Fruit fly (Drosophila melanogaster) whole organism, embryonic: ENCODE measurements around the gene FBXO11.
A peak's percentile ranks its signal among the peaks of the same experiment; 100 is the strongest.

Source experiments
- ATbp ChIP-seq: fragments of 200-800 bp; sonication (Bioruptor generic); optimal IDR thresholded peaks from 2 replicates; lab custom pipeline; 2017; ENCODE audit warnings: missing biosample characterization, mild to moderate bottlenecking, missing genetic modification characterization, missing genetic modification reagents
- B-H2 ChIP-seq: fragments of 200-800 bp; sonication (Bioruptor generic); optimal IDR thresholded peaks from 2 replicates; lab custom pipeline; 2018; ENCODE audit warnings: missing biosample characterization, mild to moderate bottlenecking, missing genetic modification characterization
- CG11247 ChIP-seq: fragments of 200-800 bp; sonication (Bioruptor generic); IDR thresholded peaks from 2 replicates; pipeline ENCODE4 v1.3.6; 2022; ENCODE audit warnings: missing biosample characterization, missing genetic modification characterization
- CG11456 ChIP-seq: fragments of 200-800 bp; sonication (Bioruptor generic); IDR thresholded peaks from 3 replicates; pipeline ENCODE4 v1.3.6; 2022; ENCODE audit warnings: missing biosample characterization, missing genetic modification characterization
- CG12299 ChIP-seq: fragments of 200-800 bp; sonication (Bioruptor generic); optimal IDR thresholded peaks from 2 replicates; lab custom pipeline; 2018; ENCODE audit warnings: missing biosample characterization, mild to moderate bottlenecking, missing genetic modification characterization
- CG13894 ChIP-seq: fragments of 200-800 bp; sonication (Bioruptor generic); optimal IDR thresholded peaks from 3 replicates; lab custom pipeline; 2018; ENCODE audit warnings: missing biosample characterization, mild to moderate bottlenecking, missing genetic modification characterization, moderate library complexity
- CG15073 ChIP-seq: fragments of 200-800 bp; sonication (Bioruptor generic); optimal IDR thresholded peaks from 2 replicates; lab custom pipeline; 2016; ENCODE audit warnings: missing biosample characterization, missing genetic modification characterization
- CG15514 ChIP-seq: fragments of 200-800 bp; sonication (Bioruptor generic); optimal IDR thresholded peaks from 3 replicates; lab custom pipeline; 2017; ENCODE audit warnings: missing biosample characterization, missing genetic modification characterization, mild to moderate bottlenecking, moderate library complexity, missing genetic modification reagents
- CG18599 ChIP-seq: fragments of 200-800 bp; sonication (Bioruptor generic); optimal IDR thresholded peaks from 3 replicates; lab custom pipeline; 2017; ENCODE audit warnings: missing biosample characterization, missing genetic modification characterization, mild to moderate bottlenecking, moderate library complexity, missing genetic modification reagents
- CG32772 ChIP-seq: fragments of 200-800 bp; sonication (Bioruptor generic); IDR thresholded peaks from 2 replicates; pipeline ENCODE4 v1.3.6; 2022; ENCODE audit warnings: missing biosample characterization, missing genetic modification characterization
- CG43689 ChIP-seq: fragments of 200-800 bp; sonication (Bioruptor generic); IDR thresholded peaks from 2 replicates; pipeline ENCODE4 v1.3.6; 2022; ENCODE audit warnings: missing biosample characterization, missing genetic modification characterization
- CG6654 ChIP-seq: fragments of 200-800 bp; sonication (Bioruptor generic); optimal IDR thresholded peaks from 2 replicates; lab custom pipeline; 2017; ENCODE audit warnings: missing biosample characterization, mild to moderate bottlenecking, missing genetic modification characterization
- CG6689 ChIP-seq: fragments of 200-800 bp; sonication (Bioruptor generic); IDR thresholded peaks from 2 replicates; pipeline ENCODE4 v1.3.6; 2022; ENCODE audit warnings: missing biosample characterization, missing genetic modification characterization
- CG8359 ChIP-seq: fragments of 200-800 bp; sonication (Bioruptor generic); optimal IDR thresholded peaks from 2 replicates; lab custom pipeline; 2017; ENCODE audit warnings: missing biosample characterization, mild to moderate bottlenecking, missing genetic modification characterization, borderline replicate concordance
- CG9932 ChIP-seq: fragments of 200-800 bp; sonication (Bioruptor generic); IDR thresholded peaks from 2 replicates; pipeline ENCODE4 v1.3.6; 2022; ENCODE audit warnings: missing biosample characterization, missing genetic modification characterization
- D ChIP-seq, 2 experiments: fragments of 200-800 bp in 1 of 2; fragments of >200 bp in 1 of 2; sonication (Bioruptor generic) in 1 of 2; optimal IDR thresholded peaks; 2 replicates in 1 of 2; 3 replicates in 1 of 2; lab custom pipeline; 2017; ENCODE audit warnings: mild to moderate bottlenecking in 1 of 2, missing biosample characterization in 1 of 2, missing genetic modification characterization in 1 of 2, missing genetic modification reagents in 1 of 2
- Dip3 ChIP-seq: fragments of 200-800 bp; sonication (Bioruptor generic); optimal IDR thresholded peaks from 3 replicates; lab custom pipeline; 2016; ENCODE audit warnings: missing biosample characterization, missing genetic modification characterization
- Fer3 ChIP-seq: fragments of 200-800 bp; sonication (Bioruptor generic); optimal IDR thresholded peaks from 2 replicates; lab custom pipeline; 2018; ENCODE audit warnings: missing biosample characterization, mild to moderate bottlenecking, missing genetic modification characterization, moderate library complexity
- Mes4 ChIP-seq: fragments of 200-800 bp; sonication (Bioruptor generic); optimal IDR thresholded peaks from 2 replicates; lab custom pipeline; 2016; ENCODE audit warnings: missing biosample characterization, missing genetic modification characterization
- Mrtf ChIP-seq: fragments of 200-800 bp; sonication (Bioruptor generic); IDR thresholded peaks from 3 replicates; pipeline ENCODE4 v1.3.6; 2022; ENCODE audit warnings: missing biosample characterization, missing genetic modification characterization
- Nf-YB ChIP-seq: fragments of 200-800 bp; sonication (Bioruptor generic); optimal IDR thresholded peaks from 3 replicates; lab custom pipeline; 2019; ENCODE audit warnings: missing biosample characterization, mild to moderate bottlenecking, missing genetic modification characterization, moderate library complexity
- Poxn ChIP-seq: fragments of 200-800 bp; sonication (Bioruptor generic); IDR thresholded peaks from 2 replicates; pipeline ENCODE4 v1.3.6; 2022; ENCODE audit warnings: missing biosample characterization, missing genetic modification characterization
- Scr ChIP-seq: fragments of 200-800 bp; sonication (Bioruptor generic); IDR thresholded peaks from 2 replicates; pipeline ENCODE4 v1.3.6; 2022; ENCODE audit warnings: missing biosample characterization, missing genetic modification characterization; ENCODE audit not compliant: partially characterized antibody
- Sox100B ChIP-seq: fragments of 200-800 bp; sonication (Bioruptor generic); optimal IDR thresholded peaks from 3 replicates; lab custom pipeline; 2018; ENCODE audit warnings: missing biosample characterization, mild to moderate bottlenecking, missing genetic modification characterization
- ato ChIP-seq: fragments of 200-800 bp; sonication (Bioruptor generic); IDR thresholded peaks from 2 replicates; pipeline ENCODE4 v1.3.6; 2022; ENCODE audit warnings: missing biosample characterization, missing genetic modification characterization; ENCODE audit not compliant: partially characterized antibody
- cato ChIP-seq: fragments of 200-800 bp; sonication (Bioruptor generic); optimal IDR thresholded peaks from 2 replicates; lab custom pipeline; 2016; ENCODE audit warnings: missing biosample characterization, missing genetic modification characterization, borderline replicate concordance
- caup ChIP-seq: fragments of 200-800 bp; sonication (Bioruptor generic); optimal IDR thresholded peaks from 3 replicates; lab custom pipeline; 2017; ENCODE audit warnings: missing biosample characterization, mild to moderate bottlenecking, missing genetic modification characterization, moderate library complexity; ENCODE audit not compliant: severe bottlenecking
- dan ChIP-seq: fragments of 200-800 bp; sonication (Bioruptor generic); IDR thresholded peaks from 2 replicates; pipeline ENCODE4 v1.3.6; 2022; ENCODE audit warnings: missing biosample characterization, missing genetic modification characterization
- ems ChIP-seq: fragments of 200-800 bp; sonication (Bioruptor generic); optimal IDR thresholded peaks from 3 replicates; lab custom pipeline; 2016; ENCODE audit warnings: missing biosample characterization, missing genetic modification characterization
- ewg ChIP-seq: fragments of 200-800 bp; sonication (Bioruptor generic); optimal IDR thresholded peaks from 3 replicates; lab custom pipeline; 2017; ENCODE audit warnings: mild to moderate bottlenecking, missing biosample characterization, missing genetic modification reagents, missing genetic modification characterization
- fd96Cb ChIP-seq: fragments of 200-800 bp; sonication (Bioruptor generic); optimal IDR thresholded peaks from 2 replicates; lab custom pipeline; 2018; ENCODE audit warnings: missing biosample characterization, mild to moderate bottlenecking, missing genetic modification characterization, moderate library complexity
- gce ChIP-seq: fragments of 200-800 bp; sonication (Bioruptor generic); IDR thresholded peaks from 3 replicates; pipeline ENCODE4 v1.3.6; 2022; ENCODE audit warnings: missing biosample characterization, missing genetic modification characterization
- kah ChIP-seq: fragments of 200-800 bp; sonication (Bioruptor generic); optimal IDR thresholded peaks from 2 replicates; lab custom pipeline; 2018; ENCODE audit warnings: missing biosample characterization, mild to moderate bottlenecking, missing genetic modification characterization
- mam ChIP-seq: fragments of 200-800 bp; sonication (Bioruptor generic); optimal IDR thresholded peaks from 3 replicates; lab custom pipeline; 2016; ENCODE audit warnings: missing biosample characterization, missing genetic modification characterization
- nerfin-2 ChIP-seq: fragments of 200-800 bp; sonication (Bioruptor generic); IDR thresholded peaks from 2 replicates; pipeline ENCODE4 v1.3.6; 2022; ENCODE audit warnings: missing biosample characterization, missing genetic modification characterization; ENCODE audit not compliant: partially characterized antibody
- odd ChIP-seq: fragments of 200-800 bp; sonication (Bioruptor generic); optimal IDR thresholded peaks from 2 replicates; lab custom pipeline; 2017; ENCODE audit warnings: missing biosample characterization, mild to moderate bottlenecking, missing genetic modification characterization
- phol ChIP-seq: fragments of 200-800 bp; sonication (Bioruptor generic); optimal IDR thresholded peaks from 3 replicates; lab custom pipeline; 2018; ENCODE audit warnings: missing biosample characterization, mild to moderate bottlenecking, missing genetic modification characterization, moderate library complexity
- tgo ChIP-seq: fragments of 200-800 bp; sonication (Bioruptor generic); IDR thresholded peaks from 3 replicates; pipeline ENCODE4 v1.3.6; 2022; ENCODE audit warnings: missing biosample characterization, missing genetic modification characterization
- tio ChIP-seq: fragments of 200-800 bp; sonication (Bioruptor generic); optimal IDR thresholded peaks from 2 replicates; lab custom pipeline; 2017; ENCODE audit warnings: missing biosample characterization, missing genetic modification characterization, inconsistent platforms
- trem ChIP-seq: fragments of 200-800 bp; optimal IDR thresholded peaks from 3 replicates; lab custom pipeline; 2019; ENCODE audit warnings: missing biosample characterization, mild to moderate bottlenecking, missing genetic modification characterization, moderate library complexity
- vnd ChIP-seq: fragments of 200-800 bp; sonication (Bioruptor generic); IDR thresholded peaks from 3 replicates; pipeline ENCODE4 v1.3.6; 2022; ENCODE audit warnings: missing biosample characterization, missing genetic modification characterization; ENCODE audit not compliant: partially characterized antibody
- zen ChIP-seq: fragments of 200-800 bp; sonication (Bioruptor generic); optimal IDR thresholded peaks from 3 replicates; lab custom pipeline; 2018; ENCODE audit warnings: missing biosample characterization, mild to moderate bottlenecking, missing genetic modification characterization, moderate library complexity
- zfh2 ChIP-seq: fragments of 200-800 bp; sonication (Bioruptor generic); optimal IDR thresholded peaks from 2 replicates; lab custom pipeline; 2016; ENCODE audit warnings: missing biosample characterization, missing genetic modification characterization

Gene FBXO11

DNA sequence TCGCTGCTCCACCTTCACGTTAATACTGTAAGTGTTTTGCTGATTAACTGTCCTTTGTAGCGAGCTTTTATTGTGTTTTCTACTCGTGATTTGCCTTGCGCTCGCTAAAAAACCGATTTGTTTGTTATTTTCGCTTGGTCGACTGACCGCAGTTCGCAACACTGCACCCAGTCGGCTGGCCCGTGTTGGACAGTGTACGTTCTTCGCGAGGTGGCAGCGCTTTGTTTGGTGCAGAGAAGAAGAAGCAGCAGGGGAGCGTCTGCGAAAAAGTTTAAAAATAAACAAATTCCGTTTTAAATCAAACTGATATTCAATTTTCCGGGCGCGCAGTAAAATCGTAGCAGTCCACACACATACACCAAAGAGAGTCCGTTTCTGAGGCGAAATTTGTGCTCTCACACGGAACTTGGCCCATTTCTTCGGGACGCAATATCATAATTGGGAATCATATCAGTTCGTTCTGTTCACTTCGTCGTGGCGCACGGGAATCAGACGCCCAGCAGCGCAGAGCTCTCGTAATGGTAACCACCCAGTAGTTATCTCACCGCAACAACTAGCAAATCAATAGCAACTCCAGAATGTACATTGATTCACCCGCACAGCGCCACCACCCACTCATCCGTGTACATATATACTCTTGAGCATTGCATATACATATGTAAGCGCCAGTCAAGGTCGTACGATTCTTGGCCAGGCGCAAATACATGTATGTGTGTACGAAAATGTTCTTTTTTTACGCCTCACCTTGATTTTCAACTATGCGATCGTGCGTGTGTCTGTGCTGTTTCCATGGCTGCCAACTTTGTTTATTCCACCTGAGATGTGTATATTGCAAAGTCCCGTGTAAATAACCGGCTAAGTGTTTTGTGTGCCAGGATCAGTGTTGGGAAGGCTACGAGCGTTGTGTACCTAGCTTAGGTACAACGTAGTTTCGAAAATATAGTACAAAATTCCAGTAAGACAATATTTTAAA is 41.3 kb downstream of the FBXO11 start, which contains the start of gene Naa80 (continued):
- TF ChIP-seq Dip3 (GFP tag; lab: Kevin White, UChicago), result peak; percentile 83
- no peak for TF ChIP-seq CG8359 (GFP tag; lab: Kevin White, UChicago)
- no peak for TF ChIP-seq Sox100B
- no peak for TF ChIP-seq fd96Cb (tag; lab: Kevin White, UChicago)
- peak; percentile 31 for TF ChIP-seq CG12299
- peak; percentile 84 for TF ChIP-seq B-H2

DNA sequence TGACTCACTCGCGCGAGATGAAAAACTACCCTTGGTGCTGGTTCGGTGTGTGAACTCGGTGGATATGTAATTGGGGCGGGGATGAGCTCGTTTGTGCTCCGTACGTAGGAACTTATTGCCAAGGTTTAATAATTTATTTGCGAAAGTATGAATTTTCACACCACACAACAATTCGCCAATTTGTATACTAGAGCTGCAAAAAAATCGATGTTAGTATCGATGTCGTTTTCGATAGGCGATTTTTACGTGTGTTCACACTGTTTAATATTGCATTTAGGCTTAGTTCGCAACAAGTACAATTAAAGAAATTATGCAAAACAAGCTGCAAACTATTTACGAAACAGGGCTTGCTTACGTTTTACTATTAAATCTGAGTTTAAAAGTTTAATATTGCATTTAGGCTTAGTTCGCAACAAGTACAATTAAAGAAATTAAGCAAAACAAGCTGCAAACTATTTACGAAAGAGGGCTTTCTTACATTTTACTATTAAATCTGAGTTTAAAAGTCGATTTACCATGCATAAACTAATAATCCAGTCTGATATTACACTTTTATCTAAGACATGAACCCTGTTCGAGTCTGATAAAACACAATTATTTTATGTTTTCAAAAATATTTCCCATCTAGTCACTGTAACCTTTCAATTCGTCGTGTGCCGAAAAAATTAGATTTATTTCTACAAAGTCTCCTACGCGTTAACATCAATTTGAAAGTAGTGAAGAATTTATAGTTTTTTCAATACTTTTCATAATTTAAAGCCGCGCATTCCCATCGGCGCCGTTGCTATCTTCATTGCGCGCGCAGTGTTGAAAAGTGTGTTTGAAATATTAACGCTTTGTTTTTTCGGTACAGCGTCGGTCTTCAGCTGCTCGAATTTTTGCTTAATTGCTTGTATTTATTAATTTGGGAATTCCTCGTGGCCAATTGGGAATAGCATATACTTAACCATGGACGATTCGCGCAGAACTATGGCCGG is 45.9 kb downstream of the FBXO11 start, which contains the start of the genes Snap24 and CG8478:
Snap24 (minus strand) TSS at position 196 of the 977 bp plus-strand sequence.
CG8478 (plus strand) TSS at position 696 of the 977 bp plus-strand sequence.
- peak; percentile 27 for TF ChIP-seq trem
- peak; percentile 79 for TF ChIP-seq Scr (GFP tag; lab: Robert Waterston, UW)
- TF ChIP-seq CG6689 (GFP tag; lab: Robert Waterston, UW), result no peak
- peak; percentile 73 for TF ChIP-seq nerfin-2 (GFP tag; lab: Robert Waterston, UW)
- TF ChIP-seq CG11456 (GFP tag; lab: Robert Waterston, UW), result no peak
- TF ChIP-seq ato (GFP tag; lab: Robert Waterston, UW), result peak; percentile 80
- TF ChIP-seq mam (GFP tag; lab: Kevin White, UChicago), result peak; percentile 2
- TF ChIP-seq Mrtf (GFP tag; lab: Robert Waterston, UW), result no peak
- TF ChIP-seq zfh2 (GFP tag; lab: Kevin White, UChicago), result no peak
- TF ChIP-seq CG43689, result no peak
- no peak for TF ChIP-seq caup (GFP tag; lab: Kevin White, UChicago)
- TF ChIP-seq kah (GFP tag; lab: Kevin White, UChicago), result no peak
- no peak for TF ChIP-seq CG11247 (GFP tag; lab: Robert Waterston, UW)
- TF ChIP-seq CG8359 (GFP tag; lab: Kevin White, UChicago), result no peak
- TF ChIP-seq CG13894 (tag; lab: Kevin White, UChicago), result no peak
- TF ChIP-seq cato (GFP tag; lab: Kevin White, UChicago), result no peak
- TF ChIP-seq phol (tag; lab: Kevin White, UChicago), result peak; percentile 22
- TF ChIP-seq Nf-YB, result no peak
- TF ChIP-seq vnd (GFP tag; lab: Robert Waterston, UW), result peak; percentile 73; the same call in 2 of the 3 replicates
- TF ChIP-seq zen (tag; lab: Kevin White, UChicago), result peak; percentile 12
- no peak for TF ChIP-seq gce (GFP tag; lab: Robert Waterston, UW)
- TF ChIP-seq Poxn, result no peak
- TF ChIP-seq odd (GFP tag; lab: Kevin White, UChicago), result no peak
- TF ChIP-seq ewg (GFP tag; lab: Kevin White, UChicago), result peak; percentile 47
- no peak for TF ChIP-seq tgo (GFP tag; lab: Robert Waterston, UW)
- TF ChIP-seq CG15514 (GFP tag; lab: Kevin White, UChicago), result peak; percentile 23
- TF ChIP-seq CG32772, result no peak
- TF ChIP-seq D (optimal IDR thresholded peaks at IDR 0.05; lab: Kevin White, UChicago), result no peak
- no peak for TF ChIP-seq D (GFP tag; optimal IDR thresholded peaks at IDR 0.05; lab: Kevin White, UChicago)
- TF ChIP-seq ATbp (GFP tag; lab: Kevin White, UChicago), result no peak
- TF ChIP-seq Mes4 (GFP tag; lab: Kevin White, UChicago), result no peak
- no peak for TF ChIP-seq CG6654
- TF ChIP-seq tio (GFP tag; lab: Kevin White, UChicago), result no peak
- no peak for TF ChIP-seq ems
- TF ChIP-seq CG15073 (GFP tag; lab: Kevin White, UChicago), result no peak
- no peak for TF ChIP-seq CG18599 (GFP tag; lab: Kevin White, UChicago)
- no peak for TF ChIP-seq dan (GFP tag; lab: Robert Waterston, UW)
- TF ChIP-seq Fer3 (tag; lab: Kevin White, UChicago), result no peak
- TF ChIP-seq CG9932 (GFP tag; lab: Robert Waterston, UW), result peak; percentile 50
